Worm (Caenorhabditis elegans) whole organism, L4 larva: Measurements from ENCODE around the gene Y51H4A.941.
A peak's percentile ranks its signal among the peaks of the same experiment; 100 is the strongest.

Experiments
- F10B5.3 ChIP-seq: sonication (generic microtip); optimal IDR thresholded peaks from 2 replicates; lab custom pipeline; 2016; ENCODE audit warnings: mild to moderate bottlenecking, missing genetic modification characterization, missing compliant biosample characterization
- F37D6.2 ChIP-seq: sonication (generic microtip); optimal IDR thresholded peaks from 2 replicates; lab custom pipeline; 2016; ENCODE audit warnings: mild to moderate bottlenecking, missing genetic modification characterization, missing compliant biosample characterization
- F44E2.7 ChIP-seq: fragments of 200-800 bp; sonication (Bioruptor generic); IDR thresholded peaks from 2 replicates; pipeline ENCODE4 v2.1.2; 2022; ENCODE audit warnings: missing genetic modification characterization, missing compliant biosample characterization
- F49E8.2 ChIP-seq: sonication (generic microtip); optimal IDR thresholded peaks from 2 replicates; lab custom pipeline; 2016; ENCODE audit warnings: missing compliant biosample characterization, mild to moderate bottlenecking, missing genetic modification characterization, borderline replicate concordance
- T20F7.1 ChIP-seq: fragments of 200-800 bp; sonication (Bioruptor generic); optimal IDR thresholded peaks from 2 replicates; lab custom pipeline; 2018; ENCODE audit warnings: mild to moderate bottlenecking, missing genetic modification characterization, missing compliant biosample characterization
- T26A8.4 ChIP-seq: fragments of 200-800 bp; sonication (Bioruptor generic); IDR thresholded peaks from 2 replicates; pipeline ENCODE4 v1.3.6; 2022; ENCODE audit warnings: missing genetic modification characterization, missing compliant biosample characterization
- Y105C5A.15 ChIP-seq: fragments of 200-800 bp; sonication (Bioruptor generic); IDR thresholded peaks from 2 replicates; pipeline ENCODE4 v1.3.6; 2022; ENCODE audit warnings: missing genetic modification characterization, missing compliant biosample characterization
- Y48G9A.11 ChIP-seq: fragments of 200-800 bp; sonication (Bioruptor generic); IDR thresholded peaks from 2 replicates; pipeline ENCODE4 v1.3.6; 2022; ENCODE audit warnings: missing genetic modification reagents, missing genetic modification characterization, missing compliant biosample characterization
- Y5F2A.4 ChIP-seq: fragments of 200-800 bp; sonication (Bioruptor generic); optimal IDR thresholded peaks from 2 replicates; lab custom pipeline; 2018; ENCODE audit warnings: mild to moderate bottlenecking, missing genetic modification characterization, missing compliant biosample characterization
- ZK546.5 ChIP-seq, 2 experiments: sonication (generic microtip); optimal IDR thresholded peaks; 2 replicates each; lab custom pipeline; 2017; ENCODE audit warnings: missing biosample characterization in 2 of 2, missing genetic modification characterization in 2 of 2
- aha-1 ChIP-seq: fragments of 150-350 bp; peaks from one replicate; lab custom pipeline; 2014; ENCODE audit warnings: missing biosample characterization, missing genetic modification characterization
- aly-2 ChIP-seq: sonication (generic microtip); optimal IDR thresholded peaks from 2 replicates; lab custom pipeline; 2018; ENCODE audit warnings: missing biosample characterization, missing genetic modification characterization
- ama-1 ChIP-seq: fragments of 150-350 bp; optimal IDR thresholded peaks from 2 replicates; lab custom pipeline; 2014; ENCODE audit warnings: inconsistent platforms, mixed read lengths
- arid-1 ChIP-seq: fragments of 200-800 bp; sonication (Bioruptor generic); conservative IDR thresholded peaks from 2 replicates; pipeline ENCODE4 v1.3.6; 2022; ENCODE audit warnings: missing genetic modification reagents, missing genetic modification characterization, missing compliant biosample characterization
- ceh-32 ChIP-seq: sonication (generic microtip); optimal IDR thresholded peaks from 2 replicates; lab custom pipeline; 2016; ENCODE audit warnings: mild to moderate bottlenecking, missing genetic modification characterization, missing compliant biosample characterization; ENCODE audit not compliant: poor library complexity
- ceh-82 ChIP-seq: sonication (generic microtip); optimal IDR thresholded peaks from 2 replicates; lab custom pipeline; 2017; ENCODE audit warnings: missing biosample characterization, missing genetic modification characterization
- cey-2 ChIP-seq: sonication (generic microtip); optimal IDR thresholded peaks from 3 replicates; lab custom pipeline; 2017; ENCODE audit warnings: missing genetic modification characterization, mild to moderate bottlenecking, missing compliant biosample characterization, antibody characterized with exemption, borderline replicate concordance; ENCODE audit not compliant: insufficient read depth
- ctbp-1 ChIP-seq: fragments of 200-800 bp; sonication (Bioruptor generic); IDR thresholded peaks from 2 replicates; pipeline ENCODE4 v1.3.6; 2022; ENCODE audit warnings: missing genetic modification reagents, missing genetic modification characterization, missing compliant biosample characterization
- daf-16 ChIP-seq, 3 experiments: sonication (generic microtip); optimal IDR thresholded peaks; 2 replicates each; lab custom pipeline; 2016 to 2017; ENCODE audit warnings: missing genetic modification characterization in 3 of 3, missing genetic modification reagents in 3 of 3, mild to moderate bottlenecking in 2 of 3, missing compliant biosample characterization in 2 of 3, missing biosample characterization in 1 of 3, moderate library complexity in 1 of 3
- dmd-6 ChIP-seq: fragments of 200-800 bp; sonication (Bioruptor generic); IDR thresholded peaks from 2 replicates; pipeline ENCODE4 v1.3.6; 2022; ENCODE audit warnings: missing genetic modification reagents, missing genetic modification characterization, missing compliant biosample characterization
- dmd-9 ChIP-seq: fragments of 200-800 bp; sonication (Bioruptor generic); IDR thresholded peaks from 2 replicates; pipeline ENCODE4 v1.3.6; 2022; ENCODE audit warnings: missing genetic modification reagents, missing genetic modification characterization, missing compliant biosample characterization
- dve-1 ChIP-seq: sonication (generic microtip); optimal IDR thresholded peaks from 2 replicates; lab custom pipeline; 2017; ENCODE audit warnings: antibody characterized with exemption, mild to moderate bottlenecking, missing genetic modification characterization, missing compliant biosample characterization; ENCODE audit not compliant: insufficient read depth
- egl-27 ChIP-seq: sonication (generic microtip); optimal IDR thresholded peaks from 3 replicates; lab custom pipeline; 2017; ENCODE audit warnings: missing biosample characterization, missing genetic modification reagents, missing genetic modification characterization
- hif-1 ChIP-seq, 2 experiments: sonication (generic microtip); optimal IDR thresholded peaks; 2 replicates each; lab custom pipeline; 2016 to 2017; ENCODE audit warnings: missing compliant biosample characterization in 2 of 2, missing genetic modification characterization in 2 of 2, missing genetic modification reagents in 2 of 2, missing genotype in 2 of 2, mild to moderate bottlenecking in 1 of 2
- hmg-1.1 ChIP-seq: fragments of 200-800 bp; sonication (Bioruptor generic); IDR thresholded peaks from 2 replicates; pipeline ENCODE4 v1.3.6; 2022; ENCODE audit warnings: missing genetic modification reagents, missing genetic modification characterization, missing compliant biosample characterization
- jun-1 ChIP-seq: fragments of 150-350 bp; optimal IDR thresholded peaks from 2 replicates; lab custom pipeline; 2014; ENCODE audit warnings: missing biosample characterization, missing genetic modification reagents, missing genetic modification characterization
- lin-38 ChIP-seq: fragments of 200-800 bp; sonication (Bioruptor generic); IDR thresholded peaks from 2 replicates; pipeline ENCODE4 v1.3.6; 2022; ENCODE audit warnings: missing genetic modification reagents, missing genetic modification characterization, missing compliant biosample characterization
- lin-39 ChIP-seq: fragments of 150-350 bp; optimal IDR thresholded peaks from 2 replicates; lab custom pipeline; 2014; ENCODE audit warnings: missing biosample characterization, missing genetic modification reagents, missing genetic modification characterization
- lsy-2 ChIP-seq, 2 experiments: fragments of 150-350 bp in 1 of 2; sonication (generic microtip) in 1 of 2; optimal IDR thresholded peaks; 2 replicates each; lab custom pipeline; 2014 to 2017; ENCODE audit warnings: missing biosample characterization in 2 of 2, missing genetic modification characterization in 2 of 2
- mdl-1 ChIP-seq, 2 experiments: fragments of 150-350 bp in 1 of 2; sonication (generic microtip) in 1 of 2; optimal IDR thresholded peaks; 2 replicates each; lab custom pipeline; 2014 to 2017; ENCODE audit warnings: missing biosample characterization in 2 of 2, missing genetic modification characterization in 2 of 2
- mes-2 ChIP-seq: sonication (generic microtip); optimal IDR thresholded peaks from 2 replicates; lab custom pipeline; 2016; ENCODE audit warnings: missing genotype, mild to moderate bottlenecking, missing genetic modification characterization, missing compliant biosample characterization; ENCODE audit not compliant: poor library complexity, severe bottlenecking
- mxl-2 ChIP-seq: fragments of 200-800 bp; sonication (Bioruptor generic); conservative IDR thresholded peaks from 2 replicates; pipeline ENCODE4 v1.3.6; 2022; ENCODE audit warnings: missing genetic modification reagents, missing genetic modification characterization, missing compliant biosample characterization
- nhr-11 ChIP-seq: fragments of 150-350 bp; optimal IDR thresholded peaks from 2 replicates; lab custom pipeline; 2014; ENCODE audit warnings: missing biosample characterization, missing genetic modification characterization
- nhr-111 ChIP-seq: fragments of 200-800 bp; sonication (Bioruptor generic); optimal IDR thresholded peaks from 2 replicates; lab custom pipeline; 2018; ENCODE audit warnings: mild to moderate bottlenecking, missing genetic modification characterization, missing compliant biosample characterization
- nhr-237 ChIP-seq: sonication (generic microtip); optimal IDR thresholded peaks from 2 replicates; lab custom pipeline; 2017; ENCODE audit warnings: missing biosample characterization, missing genetic modification characterization
- nhr-28 ChIP-seq: fragments of 150-350 bp; optimal IDR thresholded peaks from 2 replicates; lab custom pipeline; 2014; ENCODE audit warnings: missing biosample characterization, missing genetic modification characterization
- nhr-41 ChIP-seq: fragments of 200-800 bp; sonication (Bioruptor generic); IDR thresholded peaks from 2 replicates; pipeline ENCODE4 v1.3.6; 2022; ENCODE audit warnings: missing genetic modification reagents, missing genetic modification characterization, missing compliant biosample characterization
- nhr-42 ChIP-seq: fragments of 200-800 bp; sonication (Bioruptor generic); IDR thresholded peaks from 2 replicates; pipeline ENCODE4 v1.3.6; 2022; ENCODE audit warnings: missing genetic modification characterization, missing compliant biosample characterization
- nhr-77 ChIP-seq: fragments of 150-350 bp; optimal IDR thresholded peaks from 2 replicates; lab custom pipeline; 2014; ENCODE audit warnings: missing biosample characterization, missing genetic modification characterization
- pqm-1 ChIP-seq: sonication (generic microtip); optimal IDR thresholded peaks from 2 replicates; lab custom pipeline; 2017; ENCODE audit warnings: missing biosample characterization, missing genetic modification characterization
- saeg-2 ChIP-seq: fragments of 200-800 bp; sonication (Bioruptor generic); IDR thresholded peaks from 2 replicates; pipeline ENCODE4 v1.3.6; 2022; ENCODE audit warnings: missing genetic modification reagents, missing genetic modification characterization, missing compliant biosample characterization
- sdz-12 ChIP-seq: fragments of 200-800 bp; sonication (Bioruptor generic); optimal IDR thresholded peaks from 2 replicates; lab custom pipeline; 2018; ENCODE audit warnings: mild to moderate bottlenecking, missing genetic modification characterization, missing compliant biosample characterization
- snpc-1.2 ChIP-seq: fragments of 200-800 bp; sonication (Bioruptor generic); IDR thresholded peaks from 2 replicates; pipeline ENCODE4 v1.3.6; 2022; ENCODE audit warnings: missing genetic modification reagents, missing genetic modification characterization, missing compliant biosample characterization
- spr-1 ChIP-seq: sonication (generic microtip); optimal IDR thresholded peaks from 2 replicates; lab custom pipeline; 2016; ENCODE audit warnings: mild to moderate bottlenecking, missing genetic modification characterization, missing compliant biosample characterization
- tag-97 ChIP-seq: fragments of 200-800 bp; sonication (Bioruptor generic); IDR thresholded peaks from 2 replicates; pipeline ENCODE4 v1.3.6; 2022; ENCODE audit warnings: missing genetic modification characterization, missing compliant biosample characterization
- unc-130 ChIP-seq: sonication (generic microtip); optimal IDR thresholded peaks from 2 replicates; lab custom pipeline; 2016; ENCODE audit warnings: missing genetic modification reagents, missing genetic modification characterization, missing compliant biosample characterization
- zag-1 ChIP-seq: fragments of 150-350 bp; optimal IDR thresholded peaks from 2 replicates; lab custom pipeline; 2014; ENCODE audit warnings: missing biosample characterization, missing genetic modification characterization
- zip-2 ChIP-seq: fragments of 150-350 bp; optimal IDR thresholded peaks from 2 replicates; lab custom pipeline; 2014; ENCODE audit warnings: missing biosample characterization, missing genetic modification characterization

Y51H4A.941 gene

DNA sequence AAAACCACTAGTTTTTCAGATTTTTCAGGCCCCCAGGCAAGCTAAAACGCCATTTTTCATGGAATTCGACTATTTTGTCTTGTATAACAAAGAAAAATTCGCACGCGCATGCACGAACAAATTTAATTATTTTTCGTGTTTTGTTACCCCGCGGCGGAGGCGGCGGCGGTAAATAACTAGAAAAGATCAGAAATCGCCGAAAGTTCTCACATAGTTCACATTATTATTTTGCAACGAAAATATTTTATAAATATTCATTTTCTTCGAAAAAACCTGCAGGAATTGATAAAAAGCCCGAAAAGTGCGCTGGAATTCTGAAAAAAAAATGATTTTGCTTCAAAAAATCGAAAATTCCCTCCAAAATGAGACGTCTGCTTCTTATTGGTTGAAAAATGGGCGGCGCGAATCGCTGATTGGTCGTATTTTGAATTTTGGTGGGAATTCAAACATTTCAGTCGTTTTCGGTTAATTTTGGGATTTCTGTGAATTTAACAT lies 36.9 kb downstream of the Y51H4A.941 start:
- TF ChIP-seq mxl-2 (GFP tag; lab: Robert Waterston, UW) (no peak), dve-1 (tag; lab: Kevin White, UChicago) (no peak), hif-1 (tag; optimal IDR thresholded peaks at IDR 0.05; lab: Kevin White, UChicago) (peak in 1 of 2 experiments; percentile 35), spr-1 (tag; lab: Kevin White, UChicago) (peak; percentile 32), lin-38 (GFP tag; lab: Robert Waterston, UW) (peak; percentile 62), F10B5.3 (tag; lab: Kevin White, UChicago) (peak; percentile 48), lsy-2 (tag; optimal IDR thresholded peaks at IDR 0.05; lab: Kevin White, UChicago) (peak in 1 of 2 experiments; percentile 59), aha-1 (tag; lab: Kevin White, UChicago) (peak; percentile 65), F49E8.2 (tag; lab: Kevin White, UChicago) (peak; percentile 49), ctbp-1 (no peak), arid-1 (peak; percentile 40; the same call in 1 of the 2 replicates), daf-16 (GFP tag; optimal IDR thresholded peaks at IDR 0.05; lab: Kevin White, UChicago) (no peak), daf-16 (tag; optimal IDR thresholded peaks at IDR 0.05; lab: Kevin White, UChicago) (peak; percentile 11), ama-1 (lab: Kevin White, UChicago) (peak; percentile 50)

DNA sequence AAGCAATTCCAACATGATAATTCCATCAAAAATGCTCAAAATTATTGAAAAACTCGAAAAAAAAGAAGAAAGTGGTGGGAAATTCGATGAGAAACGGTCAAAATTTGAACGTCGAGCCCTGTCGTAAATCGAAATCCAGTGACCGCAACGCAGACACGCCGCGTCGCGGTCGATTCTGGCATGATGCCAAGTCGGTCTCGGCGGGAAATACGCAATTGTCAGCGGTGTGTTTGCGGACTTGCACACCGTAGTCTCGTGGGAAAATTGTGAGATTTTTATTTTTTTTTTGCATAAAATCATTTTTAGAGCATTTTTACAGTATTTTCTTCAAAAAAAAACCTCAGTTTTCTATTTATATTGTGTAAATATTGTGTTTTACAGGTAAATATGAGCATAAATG lies 38.2 kb downstream of the Y51H4A.941 start, which contains the start of gene tsr-2:
tsr-2 (plus strand) TSS at position 382 of the 400 bp plus-strand sequence.
- TF ChIP-seq T20F7.1 (GFP tag; lab: Kevin White, UChicago) (no peak), unc-130 (peak; percentile 41), nhr-41 (GFP tag; lab: Robert Waterston, UW) (no peak), aly-2 (no peak), dmd-6 (GFP tag; lab: Robert Waterston, UW) (peak; percentile 87), nhr-11 (tag; lab: Kevin White, UChicago) (peak; percentile 92), Y5F2A.4 (GFP tag; lab: Kevin White, UChicago) (no peak), saeg-2 (GFP tag; lab: Robert Waterston, UW) (0 out of 2 replicates have a peak, but pooled peaks have one; percentile 29), cey-2 (tag; lab: Kevin White, UChicago) (no peak), T26A8.4 (peak; percentile 83), egl-27 (tag; lab: Kevin White, UChicago) (no peak), F44E2.7 (GFP tag; lab: Robert Waterston, UW) (no peak), mes-2 (tag; lab: Kevin White, UChicago) (peak; percentile 87), pqm-1 (tag; lab: Kevin White, UChicago) (no peak), snpc-1.2 (GFP tag; lab: Robert Waterston, UW) (peak; percentile 94), lin-39 (tag; lab: Kevin White, UChicago) (no peak), Y48G9A.11 (GFP tag; lab: Robert Waterston, UW) (peak; percentile 42; the same call in 1 of the 2 replicates), zag-1 (tag; lab: Kevin White, UChicago) (no peak), nhr-28 (tag; lab: Kevin White, UChicago) (peak; percentile 62), nhr-111 (GFP tag; lab: Kevin White, UChicago) (no peak), dve-1 (tag; lab: Kevin White, UChicago) (peak; percentile 97), zip-2 (peak; percentile 56), ceh-82 (tag; lab: Kevin White, UChicago) (no peak), arid-1 (peak; percentile 82), dmd-9 (no peak; the same call in 1 of the 2 replicates), nhr-77 (tag; lab: Kevin White, UChicago) (peak; percentile 42), jun-1 (tag; lab: Kevin White, UChicago) (peak; percentile 29), nhr-42 (GFP tag; lab: Robert Waterston, UW) (0 out of 2 replicates have a peak, but pooled peaks have one; percentile 77), F37D6.2 (tag; lab: Kevin White, UChicago) (peak; percentile 56), sdz-12 (GFP tag; lab: Kevin White, UChicago) (no peak), nhr-237 (no peak), tag-97 (GFP tag; lab: Robert Waterston, UW) (no peak), ZK546.5 (tag; optimal IDR thresholded peaks at IDR 0.05; lab: Kevin White, UChicago) (no peak), spr-1 (tag; lab: Kevin White, UChicago) (peak; percentile 25), ceh-32 (tag; lab: Kevin White, UChicago) (no peak), Y105C5A.15 (GFP tag; lab: Robert Waterston, UW) (no peak), hmg-1.1 (GFP tag; lab: Robert Waterston, UW) (peak; percentile 86), mdl-1 (tag; optimal IDR thresholded peaks at IDR 0.05; lab: Kevin White, UChicago) (peak in 1 of 2 experiments; percentile 76)
